Fruit fly (Drosophila melanogaster) whole organism, embryonic: Measurements from ENCODE around the gene Klp67A.

ENCODE experiments used
- Ada2b ChIP-seq: fragments of 200-800 bp; sonication (Bioruptor generic); IDR thresholded peaks from 2 replicates; pipeline ENCODE4 v1.3.6; 2022; ENCODE audit warnings: missing biosample characterization, missing genetic modification characterization
- CG17829 ChIP-seq: fragments of 200-800 bp; optimal IDR thresholded peaks from 2 replicates; lab custom pipeline; 2019; ENCODE audit warnings: missing biosample characterization, mild to moderate bottlenecking, missing genetic modification characterization, moderate library complexity
- CG8281 ChIP-seq: fragments of 200-800 bp; sonication (Bioruptor generic); optimal IDR thresholded peaks from 2 replicates; lab custom pipeline; 2018; ENCODE audit warnings: missing biosample characterization, mild to moderate bottlenecking, missing genetic modification characterization, moderate library complexity
- ken ChIP-seq: fragments of 200-800 bp; sonication (Bioruptor generic); IDR thresholded peaks from 3 replicates; pipeline ENCODE4 v1.3.6; 2022; ENCODE audit warnings: missing biosample characterization, missing genetic modification characterization
- otp ChIP-seq: fragments of 200-800 bp; sonication (Bioruptor generic); IDR thresholded peaks from 3 replicates; pipeline ENCODE4, ENCODE4 v1.3.6; 2022; ENCODE audit warnings: missing biosample characterization, missing genetic modification characterization
- psq ChIP-seq: fragments of 200-800 bp; sonication (Bioruptor generic); optimal IDR thresholded peaks from 2 replicates; lab custom pipeline; 2017; ENCODE audit warnings: missing biosample characterization, missing genetic modification characterization
- shn ChIP-seq: fragments of 200-800 bp; sonication (Bioruptor generic); optimal IDR thresholded peaks from 3 replicates; lab custom pipeline; 2016; ENCODE audit warnings: missing biosample characterization, missing genetic modification characterization
- slou ChIP-seq: fragments of 200-800 bp; sonication (Bioruptor generic); optimal IDR thresholded peaks from 3 replicates; lab custom pipeline; 2016; ENCODE audit warnings: missing biosample characterization, missing genetic modification characterization

- TF ChIP-seq slou: peak; percentile 51
- peak; percentile 87 for TF ChIP-seq ken (GFP tag; lab: Robert Waterston, UW)
- peak; percentile 74; the same call in 1 of the 3 replicates for TF ChIP-seq otp (GFP tag; lab: Robert Waterston, UW)
- TF ChIP-seq shn (GFP tag; lab: Kevin White, UChicago): peak; percentile 44
- peak; percentile 36 for TF ChIP-seq CG8281 (tag; lab: Kevin White, UChicago)
- peak; percentile 91 for TF ChIP-seq CG17829
- TF ChIP-seq psq (GFP tag; lab: Kevin White, UChicago): no peak
- TF ChIP-seq Ada2b (GFP tag; lab: Robert Waterston, UW): peak; percentile 78
These were observed 44.0 kb upstream of the Klp67A start, which contains the start of the genes CG4022 and Cpsf5 for dm6 chr3L:9410754-9411423.
